Worm (Caenorhabditis elegans) whole organism, L4 larva: ENCODE measurements around the gene fli-1.

Source experiments
- F10B5.3 ChIP-seq: sonication (generic microtip); optimal IDR thresholded peaks from 2 replicates; lab custom pipeline; 2016; ENCODE audit warnings: mild to moderate bottlenecking, missing genetic modification characterization, missing compliant biosample characterization
- F49E8.2 ChIP-seq: sonication (generic microtip); optimal IDR thresholded peaks from 2 replicates; lab custom pipeline; 2016; ENCODE audit warnings: missing compliant biosample characterization, mild to moderate bottlenecking, missing genetic modification characterization, borderline replicate concordance
- Y48G9A.11 ChIP-seq: fragments of 200-800 bp; sonication (Bioruptor generic); IDR thresholded peaks from 2 replicates; pipeline ENCODE4 v1.3.6; 2022; ENCODE audit warnings: missing genetic modification reagents, missing genetic modification characterization, missing compliant biosample characterization
- aha-1 ChIP-seq: fragments of 150-350 bp; peaks from one replicate; lab custom pipeline; 2014; ENCODE audit warnings: missing biosample characterization, missing genetic modification characterization
- ama-1 ChIP-seq: fragments of 150-350 bp; optimal IDR thresholded peaks from 2 replicates; lab custom pipeline; 2014; ENCODE audit warnings: inconsistent platforms, mixed read lengths
- ceh-28 ChIP-seq: fragments of 150-350 bp; optimal IDR thresholded peaks from 2 replicates; lab custom pipeline; 2014; ENCODE audit warnings: missing biosample characterization, missing genetic modification reagents, missing genetic modification characterization
- ceh-44 ChIP-seq: fragments of 200-800 bp; sonication (Bioruptor generic); IDR thresholded peaks from 2 replicates; pipeline ENCODE4 v1.3.6; 2022; ENCODE audit warnings: missing genetic modification reagents, missing genetic modification characterization, missing compliant biosample characterization
- daf-16 ChIP-seq, 3 experiments: sonication (generic microtip); optimal IDR thresholded peaks; 2 replicates each; lab custom pipeline; 2016 to 2017; ENCODE audit warnings: missing genetic modification characterization in 3 of 3, missing genetic modification reagents in 3 of 3, mild to moderate bottlenecking in 2 of 3, missing compliant biosample characterization in 2 of 3, missing biosample characterization in 1 of 3, moderate library complexity in 1 of 3
- daf-8 ChIP-seq: fragments of 200-800 bp; sonication (Bioruptor generic); IDR thresholded peaks from 2 replicates; pipeline ENCODE4 v1.3.6; 2022; ENCODE audit warnings: missing genetic modification characterization, missing compliant biosample characterization
- dmd-8 ChIP-seq: fragments of 200-800 bp; sonication (Bioruptor generic); IDR thresholded peaks from 2 replicates; pipeline ENCODE4 v1.3.6; 2022; ENCODE audit warnings: missing genetic modification characterization, missing compliant biosample characterization
- duxl-1 ChIP-seq: sonication (generic microtip); optimal IDR thresholded peaks from 2 replicates; lab custom pipeline; 2016; ENCODE audit warnings: mild to moderate bottlenecking, missing genetic modification characterization, moderate library complexity, missing compliant biosample characterization; ENCODE audit not compliant: poor library complexity
- egl-27 ChIP-seq: sonication (generic microtip); optimal IDR thresholded peaks from 3 replicates; lab custom pipeline; 2017; ENCODE audit warnings: missing biosample characterization, missing genetic modification reagents, missing genetic modification characterization
- gei-8 ChIP-seq: fragments of 200-800 bp; sonication (Bioruptor generic); optimal IDR thresholded peaks from 2 replicates; lab custom pipeline; 2018; ENCODE audit warnings: mild to moderate bottlenecking, missing genetic modification characterization, missing compliant biosample characterization
- hif-1 ChIP-seq, 2 experiments: sonication (generic microtip); optimal IDR thresholded peaks; 2 replicates each; lab custom pipeline; 2016 to 2017; ENCODE audit warnings: missing compliant biosample characterization in 2 of 2, missing genetic modification characterization in 2 of 2, missing genetic modification reagents in 2 of 2, missing genotype in 2 of 2, mild to moderate bottlenecking in 1 of 2
- hlh-11 ChIP-seq: fragments of 200-800 bp; sonication (Bioruptor generic); optimal IDR thresholded peaks from 2 replicates; lab custom pipeline; 2018; ENCODE audit warnings: mild to moderate bottlenecking, missing genetic modification characterization, missing compliant biosample characterization
- jun-1 ChIP-seq: fragments of 150-350 bp; optimal IDR thresholded peaks from 2 replicates; lab custom pipeline; 2014; ENCODE audit warnings: missing biosample characterization, missing genetic modification reagents, missing genetic modification characterization
- lin-1 ChIP-seq: fragments of 200-800 bp; sonication (Bioruptor generic); IDR thresholded peaks from 2 replicates; pipeline ENCODE4 v1.3.6; 2022; ENCODE audit warnings: missing genetic modification reagents, missing genetic modification characterization, missing compliant biosample characterization
- lin-15B ChIP-seq: fragments of 150-350 bp; sonication (generic microtip); optimal IDR thresholded peaks from 3 replicates; lab custom pipeline; 2014; ENCODE audit warnings: missing biosample characterization, missing genetic modification characterization
- lin-29 ChIP-seq: fragments of 200-800 bp; sonication (Bioruptor generic); IDR thresholded peaks from 2 replicates; pipeline ENCODE4 v1.3.6; 2022; ENCODE audit warnings: missing genetic modification reagents, missing genetic modification characterization, missing compliant biosample characterization
- lsy-2 ChIP-seq, 2 experiments: fragments of 150-350 bp in 1 of 2; sonication (generic microtip) in 1 of 2; optimal IDR thresholded peaks; 2 replicates each; lab custom pipeline; 2014 to 2017; ENCODE audit warnings: missing biosample characterization in 2 of 2, missing genetic modification characterization in 2 of 2
- madf-5 ChIP-seq, 2 experiments: fragments of 200-800 bp; sonication (Bioruptor generic); IDR thresholded peaks; 2 replicates each; pipeline ENCODE4 v1.3.6; 2022; ENCODE audit warnings: missing compliant biosample characterization in 2 of 2, missing genetic modification characterization in 2 of 2
- madf-9 ChIP-seq: fragments of 200-800 bp; sonication (Bioruptor generic); conservative IDR thresholded peaks from 2 replicates; pipeline ENCODE4 v1.3.6; 2022; ENCODE audit warnings: missing genetic modification reagents, missing genetic modification characterization, missing compliant biosample characterization
- mdl-1 ChIP-seq, 2 experiments: fragments of 150-350 bp in 1 of 2; sonication (generic microtip) in 1 of 2; optimal IDR thresholded peaks; 2 replicates each; lab custom pipeline; 2014 to 2017; ENCODE audit warnings: missing biosample characterization in 2 of 2, missing genetic modification characterization in 2 of 2
- mep-1 ChIP-seq: fragments of 150-350 bp; sonication (generic microtip); optimal IDR thresholded peaks from 3 replicates; lab custom pipeline; 2014; ENCODE audit warnings: missing biosample characterization, missing genetic modification characterization
- mxl-2 ChIP-seq: fragments of 200-800 bp; sonication (Bioruptor generic); conservative IDR thresholded peaks from 2 replicates; pipeline ENCODE4 v1.3.6; 2022; ENCODE audit warnings: missing genetic modification reagents, missing genetic modification characterization, missing compliant biosample characterization
- mxl-3 ChIP-seq: fragments of 200-800 bp; sonication (Bioruptor generic); optimal IDR thresholded peaks from 2 replicates; lab custom pipeline; 2018; ENCODE audit warnings: mild to moderate bottlenecking, missing genetic modification characterization, missing compliant biosample characterization
- nhr-237 ChIP-seq: sonication (generic microtip); optimal IDR thresholded peaks from 2 replicates; lab custom pipeline; 2017; ENCODE audit warnings: missing biosample characterization, missing genetic modification characterization
- nhr-25 ChIP-seq: sonication (generic microtip); optimal IDR thresholded peaks from 2 replicates; lab custom pipeline; 2017; ENCODE audit warnings: missing genetic modification characterization, mild to moderate bottlenecking, missing compliant biosample characterization, antibody characterized with exemption, moderate library complexity, borderline replicate concordance; ENCODE audit not compliant: insufficient read depth
- nhr-42 ChIP-seq: fragments of 200-800 bp; sonication (Bioruptor generic); IDR thresholded peaks from 2 replicates; pipeline ENCODE4 v1.3.6; 2022; ENCODE audit warnings: missing genetic modification characterization, missing compliant biosample characterization
- nhr-77 ChIP-seq: fragments of 150-350 bp; optimal IDR thresholded peaks from 2 replicates; lab custom pipeline; 2014; ENCODE audit warnings: missing biosample characterization, missing genetic modification characterization
- saeg-2 ChIP-seq: fragments of 200-800 bp; sonication (Bioruptor generic); IDR thresholded peaks from 2 replicates; pipeline ENCODE4 v1.3.6; 2022; ENCODE audit warnings: missing genetic modification reagents, missing genetic modification characterization, missing compliant biosample characterization
- set-16 ChIP-seq: fragments of 200-800 bp; sonication (Bioruptor generic); IDR thresholded peaks from 2 replicates; pipeline ENCODE4 v1.3.6; 2022; ENCODE audit warnings: missing genetic modification reagents, missing genetic modification characterization, missing compliant biosample characterization
- skn-1 ChIP-seq: fragments of 150-350 bp; optimal IDR thresholded peaks from 2 replicates; lab custom pipeline; 2014; ENCODE audit warnings: missing biosample characterization, missing genetic modification characterization
- snpc-4 ChIP-seq: fragments of 150-350 bp; optimal IDR thresholded peaks from 2 replicates; lab custom pipeline; 2014; ENCODE audit warnings: missing biosample characterization, missing genetic modification characterization
- spr-1 ChIP-seq: sonication (generic microtip); optimal IDR thresholded peaks from 2 replicates; lab custom pipeline; 2016; ENCODE audit warnings: mild to moderate bottlenecking, missing genetic modification characterization, missing compliant biosample characterization
- tra-1 ChIP-seq: fragments of 200-800 bp; sonication (Bioruptor generic); IDR thresholded peaks from 2 replicates; pipeline ENCODE4 v1.3.6; 2022; ENCODE audit warnings: missing genetic modification reagents, missing genetic modification characterization, missing compliant biosample characterization
- unc-130 ChIP-seq: sonication (generic microtip); optimal IDR thresholded peaks from 2 replicates; lab custom pipeline; 2016; ENCODE audit warnings: missing genetic modification reagents, missing genetic modification characterization, missing compliant biosample characterization
- unc-39 ChIP-seq: sonication (generic microtip); optimal IDR thresholded peaks from 2 replicates; lab custom pipeline; 2017; ENCODE audit warnings: missing biosample characterization, missing genetic modification characterization
- unc-62 ChIP-seq, 3 experiments: fragments of 150-350 bp in 1 of 3; sonication (generic microtip); optimal IDR thresholded peaks in 2 of 3; peaks in 1 of 3; 1 replicate in 1 of 3; 2 replicates in 2 of 3; lab custom pipeline; 2014 to 2017; ENCODE audit warnings: missing biosample characterization in 3 of 3, missing genetic modification characterization in 3 of 3, missing genetic modification reagents in 3 of 3, missing genotype in 1 of 3
- zag-1 ChIP-seq: fragments of 150-350 bp; optimal IDR thresholded peaks from 2 replicates; lab custom pipeline; 2014; ENCODE audit warnings: missing biosample characterization, missing genetic modification characterization
- zfp-2 ChIP-seq: sonication (generic microtip); optimal IDR thresholded peaks from 2 replicates; lab custom pipeline; 2016; ENCODE audit warnings: mild to moderate bottlenecking, missing genetic modification characterization, missing compliant biosample characterization
- zip-11 ChIP-seq: fragments of 200-800 bp; sonication (Bioruptor generic); IDR thresholded peaks from 2 replicates; pipeline ENCODE4 v1.3.6; 2022; ENCODE audit warnings: missing genetic modification characterization, missing compliant biosample characterization
- zip-2 ChIP-seq: fragments of 150-350 bp; optimal IDR thresholded peaks from 2 replicates; lab custom pipeline; 2014; ENCODE audit warnings: missing biosample characterization, missing genetic modification characterization
- ztf-11 ChIP-seq: fragments of 150-350 bp; optimal IDR thresholded peaks from 2 replicates; lab custom pipeline; 2014; ENCODE audit warnings: missing biosample characterization, missing genetic modification characterization

Gene fli-1

DNA sequence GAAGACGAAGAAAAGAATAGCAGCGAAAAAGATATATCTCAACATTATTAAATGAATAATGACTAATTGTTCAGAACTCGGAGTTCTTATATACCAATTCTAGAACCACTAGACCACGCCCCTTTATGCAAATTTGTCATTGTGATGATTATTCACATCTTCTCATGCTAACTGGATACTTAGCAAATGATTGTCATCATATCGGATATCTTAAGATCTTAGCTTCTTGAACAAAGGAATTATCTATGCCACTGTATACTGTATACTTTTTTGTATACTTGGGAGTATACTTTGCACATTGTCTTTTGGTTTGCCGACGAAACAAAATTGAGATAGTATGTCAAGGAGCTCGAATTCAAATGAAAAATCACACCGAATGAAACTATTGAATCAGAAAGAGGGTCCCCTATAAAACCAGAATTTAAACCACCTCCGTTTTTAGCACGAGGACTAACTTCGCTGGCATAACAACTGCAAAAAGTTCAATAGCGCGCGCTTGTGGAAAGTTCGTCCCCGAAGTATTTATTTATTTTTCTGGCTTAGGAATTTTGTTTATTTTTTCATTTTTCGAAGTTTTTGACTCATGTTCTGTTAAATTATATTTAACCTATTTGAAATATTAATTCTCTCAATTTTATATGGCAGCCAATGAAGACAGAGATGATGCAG, 16.9 kb upstream of the fli-1 start, which contains the start of the genes sdz-1 and vps-33.1 (continued):
- TF ChIP-seq unc-62 (GFP tag; optimal IDR thresholded peaks at IDR 0.05 in 1 of 2; lab: Kevin White, UChicago), result no peak
- TF ChIP-seq unc-62 (tag; optimal IDR thresholded peaks at IDR 0.05; lab: Kevin White, UChicago), result no peak
- no peak for TF ChIP-seq egl-27 (tag; lab: Kevin White, UChicago)
- TF ChIP-seq set-16 (GFP tag; lab: Robert Waterston, UW), result no peak
- no peak for TF ChIP-seq zip-11 (GFP tag; lab: Robert Waterston, UW)
- no peak for TF ChIP-seq mep-1 (tag; lab: Kevin White, UChicago)
- TF ChIP-seq skn-1 (tag; lab: Kevin White, UChicago), result no peak
- no peak for TF ChIP-seq ceh-44 (GFP tag; lab: Robert Waterston, UW)
- TF ChIP-seq madf-5 (GFP tag; IDR thresholded peaks at IDR 0.05; lab: Robert Waterston, UW), result no peak
- peak; percentile 62 for TF ChIP-seq unc-130 (GFP tag; lab: Kevin White, UChicago)
- no peak for TF ChIP-seq snpc-4 (tag; lab: Kevin White, UChicago)
- no peak for TF ChIP-seq tra-1 (GFP tag; lab: Robert Waterston, UW)
- no peak for TF ChIP-seq ama-1 (lab: Kevin White, UChicago)

DNA sequence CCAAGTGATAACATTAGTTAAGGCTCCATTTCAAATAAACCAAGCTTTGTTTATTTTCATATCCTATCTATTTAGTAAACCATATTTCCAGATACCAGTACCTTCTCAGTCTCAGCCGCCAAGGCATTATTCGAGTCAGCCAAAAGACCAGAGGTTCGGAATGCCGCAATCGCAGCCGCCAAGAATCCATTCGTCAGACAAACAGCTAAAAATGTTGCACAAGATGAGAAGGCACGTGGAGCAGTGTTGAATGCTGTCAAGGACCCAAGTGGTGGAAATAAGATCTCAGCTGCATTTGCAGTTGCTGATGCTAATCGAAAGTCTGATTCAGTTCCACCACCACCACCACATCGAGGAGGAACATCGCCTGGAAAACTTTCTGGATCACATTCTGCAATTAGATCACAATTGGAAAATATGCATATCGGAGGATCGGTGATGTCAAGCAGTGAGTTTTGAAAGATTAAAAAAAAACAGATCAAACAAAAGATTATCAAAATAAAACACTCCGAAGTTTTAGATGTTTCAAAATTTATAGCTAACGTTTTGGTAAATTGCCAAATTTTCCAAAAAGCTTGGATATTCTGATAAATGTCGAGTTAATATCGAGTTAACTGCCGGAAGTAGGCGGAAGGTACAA, 13.9 kb upstream of the fli-1 start:
- TF ChIP-seq unc-62 (GFP tag; optimal IDR thresholded peaks at IDR 0.05 in 1 of 2; lab: Kevin White, UChicago) (peak in 1 of 2 experiments; percentile 98), unc-62 (tag; optimal IDR thresholded peaks at IDR 0.05; lab: Kevin White, UChicago) (no peak), mdl-1 (tag; optimal IDR thresholded peaks at IDR 0.05; lab: Kevin White, UChicago) (no peak), lin-15B (no peak), aha-1 (peak; percentile 88)

DNA sequence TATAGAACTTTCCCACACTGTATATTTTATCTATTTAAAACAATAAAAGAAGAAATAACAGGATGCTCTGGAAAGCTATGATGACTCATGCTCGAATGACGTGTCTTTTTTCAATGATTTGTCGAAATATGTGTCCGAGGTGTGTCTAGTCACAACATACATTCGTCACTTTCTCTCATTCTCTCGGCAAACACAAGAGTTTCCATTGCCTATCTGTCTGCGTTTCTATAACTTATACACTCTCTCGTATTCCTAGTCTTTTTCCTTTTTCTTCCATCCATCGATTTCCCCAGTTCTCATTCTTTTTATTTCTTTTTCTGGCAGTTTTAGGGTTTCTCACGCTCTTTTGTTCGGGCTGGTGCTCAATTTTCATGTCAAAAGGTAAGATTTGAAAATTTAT, 13.1 kb upstream of the fli-1 start:
- TF ChIP-seq mxl-2 (GFP tag; lab: Robert Waterston, UW) (no peak), ztf-11 (tag; lab: Kevin White, UChicago) (no peak), Y48G9A.11 (GFP tag; lab: Robert Waterston, UW) (no peak), F49E8.2 (tag; lab: Kevin White, UChicago) (no peak), F10B5.3 (tag; lab: Kevin White, UChicago) (no peak), dmd-8 (GFP tag; lab: Robert Waterston, UW) (no peak), gei-8 (GFP tag; lab: Kevin White, UChicago) (no peak), nhr-42 (GFP tag; lab: Robert Waterston, UW) (no peak), snpc-4 (tag; lab: Kevin White, UChicago) (no peak), lin-1 (no peak), duxl-1 (tag; lab: Kevin White, UChicago) (no peak), zfp-2 (no peak), madf-5 (GFP tag; IDR thresholded peaks at IDR 0.05; lab: Robert Waterston, UW) (no peak), jun-1 (tag; lab: Kevin White, UChicago) (no peak), nhr-77 (no peak), saeg-2 (GFP tag; lab: Robert Waterston, UW) (no peak), madf-9 (GFP tag; lab: Robert Waterston, UW) (no peak), zip-2 (tag; lab: Kevin White, UChicago) (no peak), spr-1 (tag; lab: Kevin White, UChicago) (no peak), daf-16 (GFP tag; optimal IDR thresholded peaks at IDR 0.05; lab: Kevin White, UChicago) (no peak), daf-16 (tag; optimal IDR thresholded peaks at IDR 0.05; lab: Kevin White, UChicago) (peak; percentile 21), nhr-237 (no peak), mxl-3 (GFP tag; lab: Kevin White, UChicago) (no peak), lsy-2 (tag; optimal IDR thresholded peaks at IDR 0.05; lab: Kevin White, UChicago) (peak in 1 of 2 experiments; percentile 71), lin-29 (GFP tag; lab: Robert Waterston, UW) (no peak), hlh-11 (tag; lab: Kevin White, UChicago) (peak; percentile 53), ceh-44 (GFP tag; lab: Robert Waterston, UW) (no peak), ceh-28 (tag; lab: Kevin White, UChicago) (no peak), daf-8 (no peak), unc-39 (no peak), nhr-25 (no peak), zip-11 (GFP tag; lab: Robert Waterston, UW) (no peak), hif-1 (tag; optimal IDR thresholded peaks at IDR 0.05; lab: Kevin White, UChicago) (peak in 1 of 2 experiments; percentile 12), zag-1 (tag; lab: Kevin White, UChicago) (no peak), ama-1 (lab: Kevin White, UChicago) (no peak)
